Worm (Caenorhabditis elegans) whole organism, L2 larva: ENCODE measurements around the gene syd-1.

Source experiments
- C34F6.9 ChIP-seq: fragments of 150-350 bp; optimal IDR thresholded peaks from 2 replicates; lab custom pipeline; 2014; ENCODE audit warnings: missing biosample characterization, missing genetic modification characterization
- F13H6.1 ChIP-seq: sonication (generic microtip); optimal IDR thresholded peaks from 2 replicates; lab custom pipeline; 2016; ENCODE audit warnings: missing genetic modification characterization, missing compliant biosample characterization
- R02D3.7 ChIP-seq: fragments of 150-350 bp; optimal IDR thresholded peaks from 2 replicates; lab custom pipeline; 2014; ENCODE audit warnings: missing biosample characterization, missing genetic modification characterization
- Y55F3AM.14 ChIP-seq: fragments of 200-800 bp; sonication (Bioruptor generic); optimal IDR thresholded peaks from 2 replicates; lab custom pipeline; 2018; ENCODE audit warnings: mild to moderate bottlenecking, missing genetic modification characterization, missing compliant biosample characterization
- ZK546.5 ChIP-seq: sonication (generic microtip); optimal IDR thresholded peaks from 2 replicates; lab custom pipeline; 2017; ENCODE audit warnings: missing biosample characterization, missing genetic modification characterization
- alr-1 ChIP-seq: fragments of 150-350 bp; optimal IDR thresholded peaks from 2 replicates; lab custom pipeline; 2014; ENCODE audit warnings: missing biosample characterization, missing genetic modification characterization
- aly-2 ChIP-seq: fragments of 150-350 bp; optimal IDR thresholded peaks from 2 replicates; lab custom pipeline; 2014; ENCODE audit warnings: missing biosample characterization, missing genetic modification characterization
- ama-1 ChIP-seq: fragments of 150-350 bp; optimal IDR thresholded peaks from 2 replicates; lab custom pipeline; 2018; ENCODE audit warnings: inconsistent platforms
- blmp-1 ChIP-seq: sonication (generic microtip); optimal IDR thresholded peaks from 2 replicates; lab custom pipeline; 2017; ENCODE audit warnings: missing genetic modification characterization, mild to moderate bottlenecking, missing compliant biosample characterization, antibody characterized with exemption, moderate library complexity; ENCODE audit not compliant: insufficient read depth
- ceh-16 ChIP-seq: fragments of 150-350 bp; optimal IDR thresholded peaks from 2 replicates; lab custom pipeline; 2014; ENCODE audit warnings: missing biosample characterization, missing genetic modification characterization
- ceh-82 ChIP-seq: fragments of 150-350 bp; optimal IDR thresholded peaks from 2 replicates; lab custom pipeline; 2014; ENCODE audit warnings: missing biosample characterization, missing genetic modification characterization
- crh-2 ChIP-seq: sonication (generic microtip); optimal IDR thresholded peaks from 2 replicates; lab custom pipeline; 2017; ENCODE audit warnings: missing biosample characterization, missing genetic modification characterization
- dmd-4 ChIP-seq: sonication (generic microtip); optimal IDR thresholded peaks from 2 replicates; lab custom pipeline; 2017; ENCODE audit warnings: missing biosample characterization, missing genetic modification characterization
- egl-27 ChIP-seq: sonication (generic microtip); optimal IDR thresholded peaks from 3 replicates; lab custom pipeline; 2017; ENCODE audit warnings: missing biosample characterization, missing genetic modification reagents, missing genetic modification characterization
- elt-1 ChIP-seq: fragments of 150-350 bp; optimal IDR thresholded peaks from 2 replicates; lab custom pipeline; 2014; ENCODE audit warnings: missing biosample characterization, missing genetic modification characterization
- elt-3 ChIP-seq: sonication (generic microtip); optimal IDR thresholded peaks from 2 replicates; lab custom pipeline; 2017; ENCODE audit warnings: missing biosample characterization, missing genetic modification characterization
- fos-1 ChIP-seq: fragments of 150-350 bp; optimal IDR thresholded peaks from 2 replicates; lab custom pipeline; 2014; ENCODE audit warnings: missing biosample characterization, missing genetic modification characterization
- gmeb-1 ChIP-seq: fragments of 150-350 bp; optimal IDR thresholded peaks from 2 replicates; lab custom pipeline; 2014; ENCODE audit warnings: missing biosample characterization, missing genetic modification characterization
- lin-11 ChIP-seq: fragments of 150-350 bp; sonication (generic microtip); optimal IDR thresholded peaks from 2 replicates; lab custom pipeline; 2014; ENCODE audit warnings: missing biosample characterization, missing genetic modification characterization, inconsistent platforms, mixed read lengths
- lin-13 ChIP-seq: fragments of 150-350 bp; optimal IDR thresholded peaks from 2 replicates; lab custom pipeline; 2014; ENCODE audit warnings: missing biosample characterization, missing genetic modification reagents, missing genetic modification characterization
- lin-39 ChIP-seq: fragments of 150-350 bp; optimal IDR thresholded peaks from 2 replicates; lab custom pipeline; 2014; ENCODE audit warnings: missing biosample characterization, missing genetic modification reagents, missing genetic modification characterization
- lsy-2 ChIP-seq, 2 experiments: fragments of 150-350 bp in 1 of 2; sonication (generic microtip) in 1 of 2; optimal IDR thresholded peaks; 2 replicates each; lab custom pipeline; 2014 to 2017; ENCODE audit warnings: missing biosample characterization in 2 of 2, missing genetic modification characterization in 2 of 2
- mab-5 ChIP-seq: fragments of 150-350 bp; optimal IDR thresholded peaks from 2 replicates; lab custom pipeline; 2014; ENCODE audit warnings: missing biosample characterization, missing genetic modification characterization
- mbf-1 ChIP-seq: sonication (generic microtip); optimal IDR thresholded peaks from 2 replicates; lab custom pipeline; 2017; ENCODE audit warnings: missing biosample characterization, missing genetic modification characterization
- mdl-1 ChIP-seq, 2 experiments: fragments of 150-350 bp in 1 of 2; sonication (generic microtip) in 1 of 2; optimal IDR thresholded peaks; 2 replicates each; lab custom pipeline; 2017; ENCODE audit warnings: missing biosample characterization in 2 of 2, missing genetic modification characterization in 2 of 2
- nhr-10 ChIP-seq: sonication (generic microtip); optimal IDR thresholded peaks from 2 replicates; lab custom pipeline; 2017; ENCODE audit warnings: missing biosample characterization, missing genetic modification characterization
- nhr-11 ChIP-seq: fragments of 150-350 bp; optimal IDR thresholded peaks from 2 replicates; lab custom pipeline; 2014; ENCODE audit warnings: missing biosample characterization, missing genetic modification characterization
- nhr-12 ChIP-seq: fragments of 150-350 bp; optimal IDR thresholded peaks from 2 replicates; lab custom pipeline; 2014; ENCODE audit warnings: missing biosample characterization, missing genetic modification characterization
- nhr-129 ChIP-seq: fragments of 150-350 bp; optimal IDR thresholded peaks from 2 replicates; lab custom pipeline; 2014; ENCODE audit warnings: missing biosample characterization, missing genetic modification characterization
- nhr-21 ChIP-seq: fragments of 150-350 bp; optimal IDR thresholded peaks from 2 replicates; lab custom pipeline; 2014; ENCODE audit warnings: missing biosample characterization, missing genetic modification characterization
- nhr-23 ChIP-seq: fragments of 150-350 bp; optimal IDR thresholded peaks from 2 replicates; lab custom pipeline; 2014; ENCODE audit warnings: missing biosample characterization, missing genetic modification reagents, missing genetic modification characterization
- nhr-237 ChIP-seq: fragments of 150-350 bp; optimal IDR thresholded peaks from 2 replicates; lab custom pipeline; 2014; ENCODE audit warnings: missing biosample characterization, missing genetic modification characterization
- nhr-25 ChIP-seq: fragments of 150-350 bp; sonication (generic microtip); optimal IDR thresholded peaks from 3 replicates; lab custom pipeline; 2014; ENCODE audit warnings: missing biosample characterization, missing genetic modification characterization
- nhr-6 ChIP-seq: fragments of 150-350 bp; optimal IDR thresholded peaks from 2 replicates; lab custom pipeline; 2014; ENCODE audit warnings: missing biosample characterization, missing genetic modification characterization
- nhr-77 ChIP-seq: fragments of 150-350 bp; optimal IDR thresholded peaks from 2 replicates; lab custom pipeline; 2014; ENCODE audit warnings: missing biosample characterization, missing genetic modification characterization
- peb-1 ChIP-seq: fragments of 150-350 bp; optimal IDR thresholded peaks from 2 replicates; lab custom pipeline; 2014; ENCODE audit warnings: missing biosample characterization, missing genetic modification characterization
- sem-4 ChIP-seq: fragments of 150-350 bp; optimal IDR thresholded peaks from 2 replicates; lab custom pipeline; 2014; ENCODE audit warnings: missing biosample characterization, missing genetic modification reagents, missing genetic modification characterization
- skn-1 ChIP-seq: sonication (generic microtip); optimal IDR thresholded peaks from 2 replicates; lab custom pipeline; 2017; ENCODE audit warnings: missing biosample characterization, missing genetic modification characterization
- sma-3 ChIP-seq: sonication (generic microtip); optimal IDR thresholded peaks from 2 replicates; lab custom pipeline; 2016; ENCODE audit warnings: missing genetic modification reagents, missing genetic modification characterization, missing compliant biosample characterization
- sma-9 ChIP-seq, 2 experiments: fragments of 150-350 bp in 1 of 2; sonication (generic microtip) in 1 of 2; optimal IDR thresholded peaks; 2 replicates each; lab custom pipeline; 2014 to 2016; ENCODE audit warnings: missing genetic modification characterization in 2 of 2, mild to moderate bottlenecking in 1 of 2, missing biosample characterization in 1 of 2, missing compliant biosample characterization in 1 of 2, missing genetic modification reagents in 1 of 2, moderate library complexity in 1 of 2
- snpc-4 ChIP-seq: fragments of 150-350 bp; optimal IDR thresholded peaks from 2 replicates; lab custom pipeline; 2014; ENCODE audit warnings: missing biosample characterization, missing genetic modification characterization
- unc-39 ChIP-seq: fragments of 150-350 bp; optimal IDR thresholded peaks from 2 replicates; lab custom pipeline; 2014; ENCODE audit warnings: missing biosample characterization, missing genetic modification characterization
- unc-55 ChIP-seq: fragments of 150-350 bp; sonication (generic microtip); optimal IDR thresholded peaks from 3 replicates; lab custom pipeline; 2014; ENCODE audit warnings: missing biosample characterization, missing genetic modification reagents, missing genetic modification characterization
- unc-62 ChIP-seq: fragments of 150-350 bp; optimal IDR thresholded peaks from 2 replicates; lab custom pipeline; 2014; ENCODE audit warnings: missing biosample characterization, missing genetic modification reagents, missing genetic modification characterization
- zag-1 ChIP-seq: fragments of 150-350 bp; optimal IDR thresholded peaks from 2 replicates; lab custom pipeline; 2014; ENCODE audit warnings: missing biosample characterization, missing genetic modification characterization
- ztf-1 ChIP-seq: fragments of 200-800 bp; sonication (Bioruptor generic); conservative IDR thresholded peaks from 2 replicates; pipeline ENCODE4 v1.3.6; 2022; ENCODE audit warnings: missing genetic modification characterization, missing compliant biosample characterization
- ztf-11 ChIP-seq: sonication (generic microtip); optimal IDR thresholded peaks from 2 replicates; lab custom pipeline; 2017; ENCODE audit warnings: missing biosample characterization, missing genetic modification characterization
- ztf-4 ChIP-seq: fragments of 150-350 bp; optimal IDR thresholded peaks from 2 replicates; lab custom pipeline; 2014; ENCODE audit warnings: missing biosample characterization, missing genetic modification characterization

The syd-1 gene

DNA sequence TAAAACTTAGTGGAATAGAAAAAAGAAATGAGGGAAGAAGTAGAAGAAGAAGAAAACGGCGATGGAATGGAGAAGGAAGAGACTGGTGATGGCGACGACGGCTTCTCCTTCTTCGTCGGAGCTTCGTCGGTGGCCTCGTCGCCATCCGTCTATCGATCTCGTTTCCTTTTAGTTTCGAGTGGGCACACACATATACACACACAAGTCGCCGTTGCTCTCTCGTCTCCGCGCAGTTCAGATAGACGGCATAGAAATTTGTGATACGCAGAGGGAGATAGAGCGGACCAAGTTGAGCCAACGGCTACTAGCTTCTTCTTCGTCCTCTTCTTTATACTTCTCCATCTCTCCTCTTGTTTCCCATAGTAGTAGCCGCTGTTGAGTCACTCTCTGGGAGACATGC lies 1.5 kb downstream of the syd-1 start:
- no peak for TF ChIP-seq egl-27 (tag; lab: Kevin White, UChicago)
- TF ChIP-seq mdl-1 (tag; optimal IDR thresholded peaks at IDR 0.05; lab: Kevin White, UChicago) = no peak
- peak; percentile 83 for TF ChIP-seq zag-1 (tag; lab: Kevin White, UChicago)
- no peak for TF ChIP-seq nhr-77 (tag; lab: Kevin White, UChicago)
- TF ChIP-seq unc-62 (GFP tag; lab: Kevin White, UChicago) = no peak
- TF ChIP-seq nhr-10 (tag; lab: Kevin White, UChicago) = no peak
- TF ChIP-seq nhr-25 (tag; lab: Kevin White, UChicago) = no peak
- no peak for TF ChIP-seq nhr-6 (tag; lab: Kevin White, UChicago)
- TF ChIP-seq nhr-237 (tag; lab: Kevin White, UChicago) = no peak
- TF ChIP-seq nhr-11 (tag; lab: Kevin White, UChicago) = no peak
- TF ChIP-seq fos-1 (tag; lab: Kevin White, UChicago) = no peak
- no peak for TF ChIP-seq elt-1 (tag; lab: Kevin White, UChicago)
- TF ChIP-seq mbf-1 (tag; lab: Kevin White, UChicago) = no peak
- no peak for TF ChIP-seq elt-3 (tag; lab: Kevin White, UChicago)
- TF ChIP-seq snpc-4 (tag; lab: Kevin White, UChicago) = no peak
- TF ChIP-seq peb-1 (tag; lab: Kevin White, UChicago) = no peak
- TF ChIP-seq blmp-1 (tag; lab: Kevin White, UChicago) = no peak
- TF ChIP-seq ztf-1 (GFP tag; lab: Robert Waterston, UW) = no peak
- TF ChIP-seq ztf-4 = no peak
- no peak for TF ChIP-seq gmeb-1 (tag; lab: Kevin White, UChicago)
- TF ChIP-seq lin-11 = peak; percentile 38
- TF ChIP-seq nhr-21 (tag; lab: Kevin White, UChicago) = no peak
- TF ChIP-seq R02D3.7 = no peak
- TF ChIP-seq aly-2 (tag; lab: Kevin White, UChicago) = no peak
- no peak for TF ChIP-seq sma-3 (GFP tag; lab: Kevin White, UChicago)
- no peak for TF ChIP-seq lin-13 (GFP tag; lab: Kevin White, UChicago)
- TF ChIP-seq F13H6.1 = peak; percentile 67
- no peak for TF ChIP-seq ztf-11 (tag; lab: Kevin White, UChicago)
- peak in 1 of 2 experiments; percentile 35 for TF ChIP-seq lsy-2 (tag; optimal IDR thresholded peaks at IDR 0.05; lab: Kevin White, UChicago)
- TF ChIP-seq sma-9 (GFP tag; optimal IDR thresholded peaks at IDR 0.05; lab: Kevin White, UChicago) = peak; percentile 22
- TF ChIP-seq sma-9 (tag; optimal IDR thresholded peaks at IDR 0.05; lab: Kevin White, UChicago) = no peak
- TF ChIP-seq unc-55 (GFP tag; lab: Kevin White, UChicago) = peak; percentile 66
- no peak for TF ChIP-seq ama-1 (lab: Kevin White, UChicago)
- TF ChIP-seq C34F6.9 (tag; lab: Kevin White, UChicago) = peak; percentile 53
- TF ChIP-seq ceh-16 (tag; lab: Kevin White, UChicago) = no peak
- no peak for TF ChIP-seq nhr-12 (tag; lab: Kevin White, UChicago)
- no peak for TF ChIP-seq Y55F3AM.14 (GFP tag; lab: Kevin White, UChicago)
- TF ChIP-seq skn-1 (tag; lab: Kevin White, UChicago) = no peak
- no peak for TF ChIP-seq alr-1
- TF ChIP-seq nhr-23 (tag; lab: Kevin White, UChicago) = no peak
- peak; percentile 6 for TF ChIP-seq mab-5 (tag; lab: Kevin White, UChicago)
- no peak for TF ChIP-seq dmd-4
- TF ChIP-seq nhr-129 = peak; percentile 46
- no peak for TF ChIP-seq ceh-82
- TF ChIP-seq crh-2 (tag; lab: Kevin White, UChicago) = no peak
- no peak for TF ChIP-seq unc-39 (tag; lab: Kevin White, UChicago)
- no peak for TF ChIP-seq lin-39 (tag; lab: Kevin White, UChicago)
- no peak for TF ChIP-seq ZK546.5
- TF ChIP-seq sem-4 = peak; percentile 21
